Worm (Caenorhabditis elegans) whole organism, L3 larva: ENCODE measurements around the gene let-70.

Experiments
- R02D3.7 ChIP-seq: fragments of 150-350 bp; optimal IDR thresholded peaks from 2 replicates; lab custom pipeline; 2014; ENCODE audit warnings: missing biosample characterization, missing genetic modification characterization
- ZK546.5 ChIP-seq: sonication (generic microtip); optimal IDR thresholded peaks from 2 replicates; lab custom pipeline; 2017; ENCODE audit warnings: missing biosample characterization, missing genetic modification characterization
- aly-2 ChIP-seq: fragments of 150-350 bp; optimal IDR thresholded peaks from 2 replicates; lab custom pipeline; 2014; ENCODE audit warnings: missing biosample characterization, missing genetic modification characterization
- ama-1 ChIP-seq: fragments of 150-350 bp; optimal IDR thresholded peaks from 2 replicates; lab custom pipeline; 2018
- ceh-16 ChIP-seq: sonication (generic microtip); optimal IDR thresholded peaks from 2 replicates; lab custom pipeline; 2017; ENCODE audit warnings: missing biosample characterization, missing genetic modification characterization
- ceh-28 ChIP-seq: fragments of 150-350 bp; optimal IDR thresholded peaks from 2 replicates; lab custom pipeline; 2014; ENCODE audit warnings: missing biosample characterization, missing genetic modification reagents, missing genetic modification characterization
- ceh-9 ChIP-seq: sonication (generic microtip); optimal IDR thresholded peaks from 2 replicates; lab custom pipeline; 2018; ENCODE audit warnings: missing biosample characterization, missing genetic modification characterization
- daf-12 ChIP-seq: fragments of 150-350 bp; optimal IDR thresholded peaks from 2 replicates; lab custom pipeline; 2014; ENCODE audit warnings: missing biosample characterization, missing genetic modification reagents, missing genetic modification characterization
- egl-27 ChIP-seq: sonication (generic microtip); optimal IDR thresholded peaks from 4 replicates; lab custom pipeline; 2017; ENCODE audit warnings: missing biosample characterization, missing genetic modification reagents, missing genetic modification characterization
- egl-5 ChIP-seq: fragments of 150-350 bp; optimal IDR thresholded peaks from 2 replicates; lab custom pipeline; 2017; ENCODE audit warnings: missing biosample characterization, missing genetic modification reagents, missing genetic modification characterization, inconsistent platforms
- elt-1 ChIP-seq: fragments of 150-350 bp; optimal IDR thresholded peaks from 2 replicates; lab custom pipeline; 2014; ENCODE audit warnings: missing biosample characterization, missing genetic modification characterization
- elt-2 ChIP-seq: sonication (generic microtip); optimal IDR thresholded peaks from 2 replicates; lab custom pipeline; 2016; ENCODE audit warnings: missing genetic modification reagents, mild to moderate bottlenecking, missing genetic modification characterization, missing compliant biosample characterization
- elt-3 ChIP-seq, 3 experiments: fragments of 150-350 bp in 1 of 3; sonication (generic microtip) in 2 of 3; optimal IDR thresholded peaks; 2 replicates in 2 of 3; 4 replicates in 1 of 3; lab custom pipeline; 2014 to 2017; ENCODE audit warnings: missing biosample characterization in 3 of 3, missing genetic modification characterization in 3 of 3
- eor-1 ChIP-seq, 2 experiments: fragments of 150-350 bp; optimal IDR thresholded peaks; 2 replicates each; lab custom pipeline; 2014 to 2018; ENCODE audit warnings: missing biosample characterization in 2 of 2, missing genetic modification characterization in 2 of 2
- fkh-10 ChIP-seq: sonication (generic microtip); optimal IDR thresholded peaks from 2 replicates; lab custom pipeline; 2017; ENCODE audit warnings: missing biosample characterization, missing genetic modification reagents, missing genetic modification characterization
- fkh-2 ChIP-seq: fragments of 150-350 bp; optimal IDR thresholded peaks from 2 replicates; lab custom pipeline; 2014; ENCODE audit warnings: missing biosample characterization, missing genetic modification reagents, missing genetic modification characterization
- hmg-11 ChIP-seq: sonication (generic microtip); optimal IDR thresholded peaks from 2 replicates; lab custom pipeline; 2016; ENCODE audit warnings: missing genetic modification characterization, missing compliant biosample characterization
- jun-1 ChIP-seq: fragments of 150-350 bp; optimal IDR thresholded peaks from 2 replicates; lab custom pipeline; 2014; ENCODE audit warnings: missing biosample characterization, missing genetic modification reagents, missing genetic modification characterization
- lin-15B ChIP-seq: fragments of 150-350 bp; optimal IDR thresholded peaks from 2 replicates; lab custom pipeline; 2014; ENCODE audit warnings: missing biosample characterization, missing genetic modification characterization
- lin-39 ChIP-seq: fragments of 150-350 bp; optimal IDR thresholded peaks from 2 replicates; lab custom pipeline; 2018; ENCODE audit warnings: missing biosample characterization, missing genetic modification reagents, missing genetic modification characterization
- lsy-12 ChIP-seq: sonication (generic microtip); optimal IDR thresholded peaks from 2 replicates; lab custom pipeline; 2016; ENCODE audit warnings: mild to moderate bottlenecking, missing genetic modification characterization, missing compliant biosample characterization
- mml-1 ChIP-seq: fragments of 150-350 bp; sonication (generic microtip); optimal IDR thresholded peaks from 3 replicates; lab custom pipeline; 2014; ENCODE audit warnings: missing biosample characterization, missing genetic modification characterization
- nfya-1 ChIP-seq: sonication (generic microtip); optimal IDR thresholded peaks from 2 replicates; lab custom pipeline; 2017; ENCODE audit warnings: missing genetic modification characterization, mild to moderate bottlenecking, missing compliant biosample characterization, antibody characterized with exemption, moderate library complexity; ENCODE audit not compliant: insufficient read depth
- nhr-11 ChIP-seq: fragments of 150-350 bp; optimal IDR thresholded peaks from 2 replicates; lab custom pipeline; 2014; ENCODE audit warnings: missing biosample characterization, missing genetic modification characterization
- nhr-12 ChIP-seq: fragments of 150-350 bp; optimal IDR thresholded peaks from 2 replicates; lab custom pipeline; 2014; ENCODE audit warnings: missing biosample characterization, missing genetic modification characterization
- nhr-237 ChIP-seq: fragments of 150-350 bp; optimal IDR thresholded peaks from 2 replicates; lab custom pipeline; 2014; ENCODE audit warnings: missing biosample characterization, missing genetic modification characterization
- nhr-43 ChIP-seq: sonication (generic microtip); optimal IDR thresholded peaks from 2 replicates; lab custom pipeline; 2016; ENCODE audit warnings: mild to moderate bottlenecking, missing genetic modification characterization, missing compliant biosample characterization; ENCODE audit not compliant: poor library complexity, severe bottlenecking
- nhr-67 ChIP-seq: fragments of 150-350 bp; optimal IDR thresholded peaks from 2 replicates; lab custom pipeline; 2014; ENCODE audit warnings: missing biosample characterization, missing genetic modification characterization
- nhr-76 ChIP-seq: fragments of 150-350 bp; sonication (generic microtip); optimal IDR thresholded peaks from 5 replicates; lab custom pipeline; 2014; ENCODE audit warnings: missing biosample characterization, missing genetic modification characterization
- nhr-77 ChIP-seq: fragments of 150-350 bp; optimal IDR thresholded peaks from 2 replicates; lab custom pipeline; 2014; ENCODE audit warnings: missing biosample characterization, missing genetic modification characterization
- pha-4 ChIP-seq: fragments of 150-350 bp; optimal IDR thresholded peaks from 2 replicates; lab custom pipeline; 2014; ENCODE audit warnings: missing biosample characterization, missing genetic modification reagents, missing genetic modification characterization
- sea-2 ChIP-seq: fragments of 150-350 bp; sonication (generic microtip); optimal IDR thresholded peaks from 4 replicates; lab custom pipeline; 2014; ENCODE audit warnings: missing biosample characterization, missing genetic modification reagents, missing genetic modification characterization
- skn-1 ChIP-seq: fragments of 150-350 bp; optimal IDR thresholded peaks from 2 replicates; lab custom pipeline; 2014; ENCODE audit warnings: missing biosample characterization, missing genetic modification characterization
- snpc-4 ChIP-seq: fragments of 150-350 bp; optimal IDR thresholded peaks from 2 replicates; lab custom pipeline; 2014; ENCODE audit warnings: missing biosample characterization, missing genetic modification characterization
- tbx-2 ChIP-seq: sonication (generic microtip); optimal IDR thresholded peaks from 2 replicates; lab custom pipeline; 2016; ENCODE audit warnings: mild to moderate bottlenecking, missing genetic modification characterization, missing compliant biosample characterization
- unc-62 ChIP-seq: fragments of 150-350 bp; sonication (generic microtip); optimal IDR thresholded peaks from 4 replicates; lab custom pipeline; 2014; ENCODE audit warnings: missing biosample characterization, missing genetic modification reagents, missing genetic modification characterization
- zag-1 ChIP-seq: fragments of 150-350 bp; optimal IDR thresholded peaks from 2 replicates; lab custom pipeline; 2014; ENCODE audit warnings: missing biosample characterization, missing genetic modification characterization
- ztf-11 ChIP-seq: fragments of 150-350 bp; optimal IDR thresholded peaks from 2 replicates; lab custom pipeline; 2014; ENCODE audit warnings: missing biosample characterization, missing genetic modification characterization
- ztf-4 ChIP-seq: fragments of 150-350 bp; optimal IDR thresholded peaks from 2 replicates; lab custom pipeline; 2014; ENCODE audit warnings: missing biosample characterization, missing genetic modification characterization

Gene let-70

DNA sequence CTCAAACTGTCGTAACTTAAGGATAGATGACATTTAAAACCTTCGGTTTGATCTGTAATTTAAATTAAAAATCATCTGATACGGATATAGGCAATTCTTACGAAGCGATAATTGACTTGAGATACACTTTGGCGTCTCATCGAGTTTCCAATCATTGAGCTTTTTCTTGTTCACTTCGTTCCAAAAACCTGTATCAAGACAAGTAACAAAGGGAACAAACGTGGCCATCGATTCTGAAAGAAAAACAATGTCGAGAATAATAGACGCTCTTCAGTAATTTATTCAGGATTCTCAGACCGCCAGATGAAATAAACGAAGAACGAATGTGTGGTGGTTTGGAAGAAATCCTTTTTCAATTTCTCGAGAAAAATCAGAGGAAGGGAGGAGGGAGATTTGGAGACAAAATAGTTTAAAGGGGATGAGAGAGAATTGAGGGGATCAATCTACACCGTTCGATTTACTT lies 1.2 kb downstream of the let-70 start, which contains the start of gene atg-7:
Gene atg-7, minus strand, starts transcription at position 233 of the 463 bp plus-strand sequence.
- TF ChIP-seq pha-4 (tag; lab: Kevin White, UChicago) (peak; percentile 13), skn-1 (tag; lab: Kevin White, UChicago) (no peak), elt-2 (tag; lab: Kevin White, UChicago) (no peak), nhr-67 (tag; lab: Kevin White, UChicago) (no peak), nhr-76 (tag; lab: Kevin White, UChicago) (no peak), elt-1 (tag; lab: Kevin White, UChicago) (no peak), lin-39 (no peak), sea-2 (GFP tag; lab: Kevin White, UChicago) (no peak), elt-3 (tag; optimal IDR thresholded peaks at IDR 0.05; lab: Kevin White, UChicago) (no peak), ama-1 (lab: Kevin White, UChicago) (peak; percentile 94), lsy-12 (tag; lab: Kevin White, UChicago) (peak; percentile 18), nfya-1 (tag; lab: Kevin White, UChicago) (no peak), hmg-11 (no peak), mml-1 (no peak), jun-1 (tag; lab: Kevin White, UChicago) (no peak), nhr-77 (no peak), nhr-11 (tag; lab: Kevin White, UChicago) (no peak), zag-1 (tag; lab: Kevin White, UChicago) (no peak)

DNA sequence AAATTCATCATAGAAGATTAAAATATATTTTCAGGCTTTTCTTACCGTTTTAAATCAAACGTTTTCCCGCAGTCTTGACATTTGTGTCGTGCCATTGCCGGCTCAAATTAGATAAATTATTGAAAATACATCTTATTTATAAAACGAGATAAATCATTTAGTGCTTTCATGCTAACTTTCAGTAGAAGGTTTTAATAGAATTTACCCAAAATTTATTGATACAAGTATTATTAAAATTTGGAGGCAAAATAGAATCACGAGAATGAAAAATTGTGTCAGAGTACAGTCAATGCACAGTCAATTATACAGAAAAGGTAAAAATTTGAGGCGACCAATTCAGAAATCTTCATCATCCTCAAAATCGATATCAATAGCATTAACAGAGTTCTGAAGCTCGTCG lies 3.6 kb downstream of the let-70 start, which contains the start of gene Y5F2A.4:
Gene Y5F2A.4, minus strand, starts transcription at position 101 of the 400 bp plus-strand sequence.
- TF ChIP-seq fkh-10 (GFP tag; lab: Kevin White, UChicago) (no peak), ceh-16 (tag; lab: Kevin White, UChicago) (no peak), pha-4 (tag; lab: Kevin White, UChicago) (no peak), aly-2 (tag; lab: Kevin White, UChicago) (no peak)

DNA sequence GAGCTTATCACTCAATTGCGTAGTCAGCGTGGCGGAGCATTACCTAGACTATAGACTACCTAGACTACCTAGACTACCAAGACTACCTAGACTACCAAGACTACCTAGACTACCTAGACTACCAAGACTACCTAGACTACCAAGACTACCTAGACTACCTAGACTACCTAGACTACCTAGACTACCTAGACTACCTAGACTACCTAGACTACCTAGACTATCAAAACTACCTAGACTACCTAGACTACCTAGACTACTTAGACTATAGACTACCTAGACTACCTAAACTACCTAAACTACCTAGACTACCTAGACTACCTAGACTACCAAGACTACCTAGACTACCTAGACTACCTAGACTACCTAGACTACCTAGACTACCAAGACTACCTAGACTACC lies 11.2 kb downstream of the let-70 start:
- peak; percentile 49 for TF ChIP-seq nhr-43 (tag; lab: Kevin White, UChicago)
- peak; percentile 91 for TF ChIP-seq nhr-237 (tag; lab: Kevin White, UChicago)
- TF ChIP-seq, all 47 proteins: peak for 2; not testable (repeated sequence) for 45

DNA sequence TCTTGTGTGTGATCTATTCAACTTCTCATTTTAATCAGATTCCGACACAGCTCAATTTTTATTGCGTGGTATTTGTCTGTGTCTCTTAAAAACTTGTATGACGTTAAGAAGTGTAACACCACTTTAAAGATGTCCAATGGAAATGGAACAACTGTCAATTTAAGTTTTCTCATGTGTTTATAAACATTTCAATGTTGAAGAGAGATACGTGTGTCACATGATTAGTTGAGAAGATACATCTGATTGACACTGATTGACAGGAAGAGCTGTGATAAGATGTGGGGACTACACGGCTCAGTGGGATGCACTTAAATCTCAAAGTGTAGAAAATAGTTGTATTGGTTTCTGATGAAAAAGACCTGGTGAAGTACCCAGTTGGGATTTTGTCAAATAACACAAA lies 13.7 kb downstream of the let-70 start:
- TF ChIP-seq unc-62 (GFP tag; lab: Kevin White, UChicago) (peak; percentile 83), aly-2 (tag; lab: Kevin White, UChicago) (no peak), nhr-11 (tag; lab: Kevin White, UChicago) (peak; percentile 68), nfya-1 (tag; lab: Kevin White, UChicago) (peak; percentile 47), egl-5 (tag; lab: Kevin White, UChicago) (peak; percentile 40), nhr-43 (tag; lab: Kevin White, UChicago) (no peak), lin-39 (no peak), ztf-4 (no peak), fkh-10 (GFP tag; lab: Kevin White, UChicago) (no peak)

- TF ChIP-seq nfya-1 (tag; lab: Kevin White, UChicago), result peak; percentile 4
- no peak for TF ChIP-seq nhr-76 (tag; lab: Kevin White, UChicago)
Observed at ce11 chrIV:11067003-11067402, 15.1 kb downstream of the let-70 start, which contains the start of gene ttr-17. TSS of gene ttr-17 (minus strand) at chrIV:11067026.

DNA sequence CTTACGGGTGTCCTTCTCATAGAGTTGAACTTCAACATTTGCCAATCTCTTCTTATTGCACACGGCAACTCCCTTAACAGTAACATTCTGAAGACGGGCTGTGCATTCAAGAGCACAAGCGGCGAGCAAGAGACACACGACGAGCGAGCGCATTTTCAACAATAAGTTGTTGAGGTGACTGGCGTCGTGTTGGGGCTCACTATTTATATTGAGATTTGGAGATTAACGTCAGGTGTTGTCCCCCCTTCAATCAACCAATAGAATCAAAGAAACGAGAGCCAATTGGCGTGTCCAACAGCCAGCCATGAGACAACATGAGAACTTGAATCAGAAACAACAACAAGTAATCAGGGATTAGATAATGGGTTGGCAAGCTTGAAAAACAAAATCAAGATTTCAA lies 18.1 kb downstream of the let-70 start, which contains the start of gene ttr-16:
Gene ttr-16, minus strand, starts transcription at position 176 of the 400 bp plus-strand sequence.
- TF ChIP-seq ceh-16 (tag; lab: Kevin White, UChicago) (no peak), snpc-4 (tag; lab: Kevin White, UChicago) (no peak), jun-1 (tag; lab: Kevin White, UChicago) (no peak), ceh-9 (tag; lab: Kevin White, UChicago) (no peak), daf-12 (tag; lab: Kevin White, UChicago) (no peak), nfya-1 (tag; lab: Kevin White, UChicago) (peak; percentile 84), eor-1 (tag; optimal IDR thresholded peaks at IDR 0.05; lab: Kevin White, UChicago) (no peak), ceh-28 (tag; lab: Kevin White, UChicago) (no peak), ztf-4 (no peak), lin-39 (no peak), skn-1 (tag; lab: Kevin White, UChicago) (no peak), egl-5 (tag; lab: Kevin White, UChicago) (peak; percentile 63), ama-1 (lab: Kevin White, UChicago) (peak; percentile 55), nhr-12 (tag; lab: Kevin White, UChicago) (no peak), lin-15B (tag; lab: Kevin White, UChicago) (no peak), R02D3.7 (no peak), egl-27 (tag; lab: Kevin White, UChicago) (no peak), fkh-2 (tag; lab: Kevin White, UChicago) (no peak), tbx-2 (tag; lab: Kevin White, UChicago) (no peak), fkh-10 (GFP tag; lab: Kevin White, UChicago) (no peak), elt-2 (tag; lab: Kevin White, UChicago) (no peak), ZK546.5 (tag; lab: Kevin White, UChicago) (no peak), ztf-11 (tag; lab: Kevin White, UChicago) (no peak)
